Fruit fly (Drosophila melanogaster) whole organism, embryonic: ENCODE data around the gene Nnp-1.
A peak's percentile ranks its signal among the peaks of the same experiment; 100 is the strongest.

ENCODE experiments used
- B-H1 ChIP-seq: fragments of 200-800 bp; sonication (Bioruptor generic); IDR thresholded peaks from 3 replicates; pipeline ENCODE4 v1.3.6; 2022; ENCODE audit warnings: missing biosample characterization, missing genetic modification characterization
- Bdp1 ChIP-seq: fragments of 200-800 bp; sonication (Bioruptor generic); optimal IDR thresholded peaks from 3 replicates; lab custom pipeline; 2016; ENCODE audit warnings: missing biosample characterization, missing genetic modification characterization
- CG12219 ChIP-seq: fragments of 200-800 bp; sonication (Bioruptor generic); optimal IDR thresholded peaks from 3 replicates; lab custom pipeline; 2018; ENCODE audit warnings: missing biosample characterization, mild to moderate bottlenecking, missing genetic modification characterization
- CG12942 ChIP-seq: fragments of 200-800 bp; sonication (Bioruptor generic); optimal IDR thresholded peaks from 3 replicates; lab custom pipeline; 2016; ENCODE audit warnings: missing biosample characterization, missing genetic modification characterization
- CG14965 ChIP-seq: fragments of 200-800 bp; sonication (Bioruptor generic); optimal IDR thresholded peaks from 2 replicates; lab custom pipeline; 2016; ENCODE audit warnings: missing biosample characterization, missing genetic modification characterization, borderline replicate concordance
- CG15011 ChIP-seq: fragments of 200-800 bp; sonication (Bioruptor generic); optimal IDR thresholded peaks from 3 replicates; lab custom pipeline; 2018; ENCODE audit warnings: missing biosample characterization, mild to moderate bottlenecking, missing genetic modification characterization
- CG1647 ChIP-seq: fragments of 200-800 bp; sonication (Bioruptor generic); optimal IDR thresholded peaks from 3 replicates; lab custom pipeline; 2016; ENCODE audit warnings: missing biosample characterization, missing genetic modification characterization
- CG16813 ChIP-seq: fragments of 200-800 bp; sonication (Bioruptor generic); IDR thresholded peaks from 3 replicates; pipeline ENCODE4 v1.3.6; 2022; ENCODE audit warnings: missing biosample characterization, missing genetic modification characterization; ENCODE audit not compliant: partially characterized antibody
- CG17829 ChIP-seq: fragments of 200-800 bp; optimal IDR thresholded peaks from 2 replicates; lab custom pipeline; 2019; ENCODE audit warnings: missing biosample characterization, mild to moderate bottlenecking, missing genetic modification characterization, moderate library complexity
- CG2120 ChIP-seq: fragments of 200-800 bp; sonication (Bioruptor generic); optimal IDR thresholded peaks from 3 replicates; lab custom pipeline; 2016; ENCODE audit warnings: missing biosample characterization, missing genetic modification characterization
- CG34224 ChIP-seq: fragments of 200-800 bp; sonication (Bioruptor generic); IDR thresholded peaks from 3 replicates; pipeline ENCODE4 v1.3.6; 2022; ENCODE audit warnings: missing biosample characterization, missing genetic modification characterization; ENCODE audit not compliant: partially characterized antibody
- CG3838 ChIP-seq: fragments of 200-800 bp; sonication (Bioruptor generic); optimal IDR thresholded peaks from 3 replicates; lab custom pipeline; 2016; ENCODE audit warnings: missing biosample characterization, missing genetic modification characterization
- CG4854 ChIP-seq: fragments of 200-800 bp; sonication (Bioruptor generic); optimal IDR thresholded peaks from 2 replicates; lab custom pipeline; 2016; ENCODE audit warnings: missing biosample characterization, missing genetic modification characterization, inconsistent platforms
- CG7556 ChIP-seq: fragments of 200-800 bp; sonication (Bioruptor generic); optimal IDR thresholded peaks from 2 replicates; lab custom pipeline; 2017; ENCODE audit warnings: missing biosample characterization, mild to moderate bottlenecking, missing genetic modification characterization
- CG7786 ChIP-seq: fragments of 200-800 bp; sonication (Bioruptor generic); optimal IDR thresholded peaks from 2 replicates; lab custom pipeline; 2016; ENCODE audit warnings: missing biosample characterization, missing genetic modification characterization
- CG8281 ChIP-seq: fragments of 200-800 bp; sonication (Bioruptor generic); optimal IDR thresholded peaks from 2 replicates; lab custom pipeline; 2018; ENCODE audit warnings: missing biosample characterization, mild to moderate bottlenecking, missing genetic modification characterization, moderate library complexity
- CG8478 ChIP-seq: fragments of >200 bp; optimal IDR thresholded peaks from 2 replicates; lab custom pipeline; 2018
- CG8765 ChIP-seq: fragments of 200-800 bp; sonication (Bioruptor generic); IDR thresholded peaks from 2 replicates; pipeline ENCODE4 v1.3.6; 2022; ENCODE audit warnings: missing biosample characterization, missing genetic modification characterization
- Camta ChIP-seq: fragments of 200-800 bp; sonication (Bioruptor generic); optimal IDR thresholded peaks from 2 replicates; lab custom pipeline; 2016; ENCODE audit warnings: missing biosample characterization, missing genetic modification characterization
- CrebB ChIP-seq: fragments of 200-800 bp; sonication (Bioruptor generic); optimal IDR thresholded peaks from 3 replicates; lab custom pipeline; 2018; ENCODE audit warnings: missing biosample characterization, mild to moderate bottlenecking, missing genetic modification characterization
- Doc3 ChIP-seq: fragments of 200-800 bp; sonication (Bioruptor generic); IDR thresholded peaks from 3 replicates; pipeline ENCODE4 v1.3.6; 2022; ENCODE audit warnings: missing biosample characterization, missing genetic modification characterization; ENCODE audit not compliant: partially characterized antibody
- Elba2 ChIP-seq: fragments of 200-800 bp; sonication (Bioruptor generic); optimal IDR thresholded peaks from 3 replicates; lab custom pipeline; 2016; ENCODE audit warnings: missing biosample characterization, missing genetic modification characterization
- Ets65A ChIP-seq: fragments of 200-800 bp; sonication (Bioruptor generic); peaks from one replicate; lab custom pipeline; 2016; ENCODE audit warnings: missing biosample characterization, missing genetic modification characterization
- H2.0 ChIP-seq: fragments of 200-800 bp; sonication (Bioruptor generic); IDR thresholded peaks from 2 replicates; pipeline ENCODE4 v1.3.6; 2022; ENCODE audit warnings: missing biosample characterization, missing genetic modification characterization
- Mes4 ChIP-seq: fragments of 200-800 bp; sonication (Bioruptor generic); optimal IDR thresholded peaks from 2 replicates; lab custom pipeline; 2016; ENCODE audit warnings: missing biosample characterization, missing genetic modification characterization
- Neu2 ChIP-seq: fragments of 200-800 bp; sonication (Bioruptor generic); optimal IDR thresholded peaks from 3 replicates; lab custom pipeline; 2016; ENCODE audit warnings: missing biosample characterization, missing genetic modification characterization, borderline replicate concordance
- NfI ChIP-seq: fragments of 200-800 bp; sonication (Bioruptor generic); optimal IDR thresholded peaks from 3 replicates; lab custom pipeline; 2018; ENCODE audit warnings: missing biosample characterization, mild to moderate bottlenecking, missing genetic modification characterization, moderate library complexity
- Stat92E ChIP-seq, 3 experiments: fragments of >200 bp in 2 of 3; fragments of 200-800 bp in 1 of 3; sonication (Bioruptor generic) in 1 of 3; optimal IDR thresholded peaks; 2 replicates each; lab custom pipeline; 2017 to 2019; ENCODE audit warnings: missing biosample characterization in 3 of 3, missing genetic modification characterization in 3 of 3, mild to moderate bottlenecking in 1 of 3, moderate library complexity in 1 of 3
- TFAM ChIP-seq: fragments of 200-800 bp; sonication (Bioruptor generic); optimal IDR thresholded peaks from 2 replicates; lab custom pipeline; 2017; ENCODE audit warnings: missing biosample characterization, missing genetic modification characterization, inconsistent platforms
- ab ChIP-seq: fragments of 200-800 bp; sonication (Bioruptor generic); optimal IDR thresholded peaks from 2 replicates; lab custom pipeline; 2016; ENCODE audit warnings: missing biosample characterization, missing genetic modification characterization
- ash1 ChIP-seq: fragments of 200-800 bp; sonication (Bioruptor generic); optimal IDR thresholded peaks from 2 replicates; lab custom pipeline; 2018; ENCODE audit warnings: missing biosample characterization, mild to moderate bottlenecking, missing genetic modification characterization
- da ChIP-seq: fragments of 200-800 bp; sonication (Bioruptor generic); optimal IDR thresholded peaks from 2 replicates; lab custom pipeline; 2016; ENCODE audit warnings: missing biosample characterization, missing genetic modification characterization
- dm ChIP-seq: fragments of 200-800 bp; sonication (Bioruptor generic); optimal IDR thresholded peaks from 3 replicates; lab custom pipeline; 2016; ENCODE audit warnings: missing biosample characterization, missing genetic modification characterization
- fd64A ChIP-seq: fragments of 200-800 bp; sonication (Bioruptor generic); optimal IDR thresholded peaks from 3 replicates; lab custom pipeline; 2018; ENCODE audit warnings: missing biosample characterization, mild to moderate bottlenecking, missing genetic modification characterization
- grau ChIP-seq: fragments of 200-800 bp; optimal IDR thresholded peaks from 3 replicates; lab custom pipeline; 2019; ENCODE audit warnings: missing biosample characterization, mild to moderate bottlenecking, missing genetic modification characterization, moderate library complexity
- hb ChIP-seq: fragments of 200-800 bp; sonication (Bioruptor generic); IDR thresholded peaks from 3 replicates; pipeline ENCODE4 v1.3.6; 2022; ENCODE audit warnings: missing biosample characterization, missing genetic modification characterization; ENCODE audit not compliant: partially characterized antibody
- kni ChIP-seq: fragments of 200-800 bp; sonication (Bioruptor generic); optimal IDR thresholded peaks from 3 replicates; lab custom pipeline; 2017; ENCODE audit warnings: mild to moderate bottlenecking, missing biosample characterization, missing genetic modification reagents, missing genetic modification characterization
- maf-S ChIP-seq: fragments of 200-800 bp; sonication (Bioruptor generic); optimal IDR thresholded peaks from 2 replicates; lab custom pipeline; 2016; ENCODE audit warnings: missing biosample characterization, missing genetic modification characterization
- nau ChIP-seq: fragments of 200-800 bp; sonication (Bioruptor generic); optimal IDR thresholded peaks from 3 replicates; lab custom pipeline; 2017; ENCODE audit warnings: missing biosample characterization, mild to moderate bottlenecking, missing genetic modification characterization, missing genetic modification reagents
- odd ChIP-seq: fragments of 200-800 bp; sonication (Bioruptor generic); optimal IDR thresholded peaks from 2 replicates; lab custom pipeline; 2017; ENCODE audit warnings: missing biosample characterization, mild to moderate bottlenecking, missing genetic modification characterization
- peb ChIP-seq: fragments of 200-800 bp; sonication (Bioruptor generic); IDR thresholded peaks from 2 replicates; pipeline ENCODE4 v1.3.6; 2022; ENCODE audit warnings: missing biosample characterization, missing genetic modification characterization
- pita ChIP-seq: fragments of 200-800 bp; sonication (Bioruptor generic); optimal IDR thresholded peaks from 2 replicates; lab custom pipeline; 2017; ENCODE audit warnings: missing biosample characterization, mild to moderate bottlenecking, missing genetic modification characterization
- psq ChIP-seq: fragments of 200-800 bp; sonication (Bioruptor generic); optimal IDR thresholded peaks from 2 replicates; lab custom pipeline; 2017; ENCODE audit warnings: missing biosample characterization, missing genetic modification characterization
- repo ChIP-seq: fragments of 200-800 bp; sonication (Bioruptor generic); optimal IDR thresholded peaks from 2 replicates; lab custom pipeline; 2016; ENCODE audit warnings: missing biosample characterization, missing genetic modification characterization
- tio ChIP-seq: fragments of 200-800 bp; sonication (Bioruptor generic); optimal IDR thresholded peaks from 2 replicates; lab custom pipeline; 2017; ENCODE audit warnings: missing biosample characterization, missing genetic modification characterization, inconsistent platforms
- trem ChIP-seq: fragments of 200-800 bp; optimal IDR thresholded peaks from 3 replicates; lab custom pipeline; 2019; ENCODE audit warnings: missing biosample characterization, mild to moderate bottlenecking, missing genetic modification characterization, moderate library complexity
- tup ChIP-seq: fragments of 200-800 bp; sonication (Bioruptor generic); optimal IDR thresholded peaks from 2 replicates; lab custom pipeline; 2016; ENCODE audit warnings: missing biosample characterization, mild to moderate bottlenecking, missing genetic modification characterization, moderate library complexity
- twi ChIP-seq: fragments of 200-800 bp; optimal IDR thresholded peaks from 2 replicates; lab custom pipeline; 2019; ENCODE audit warnings: missing biosample characterization, mild to moderate bottlenecking, missing genetic modification characterization, moderate library complexity
- unc-4 ChIP-seq: fragments of 200-800 bp; sonication (Bioruptor generic); IDR thresholded peaks from 2 replicates; pipeline ENCODE4 v1.3.6; 2022; ENCODE audit warnings: missing biosample characterization, missing genetic modification characterization; ENCODE audit not compliant: partially characterized antibody
- wor ChIP-seq: fragments of 200-800 bp; sonication (Bioruptor generic); IDR thresholded peaks from 2 replicates; pipeline ENCODE4 v1.3.6; 2022; ENCODE audit warnings: missing biosample characterization, missing genetic modification characterization
- zen2 ChIP-seq: fragments of 200-800 bp; sonication (Bioruptor generic); IDR thresholded peaks from 3 replicates; pipeline ENCODE4 v1.3.6; 2022; ENCODE audit warnings: missing biosample characterization, missing genetic modification characterization; ENCODE audit not compliant: partially characterized antibody

Gene Nnp-1

dm6 chr2L:13370762-13371161 is 4.8 kb upstream of the Nnp-1 start, which contains the start of gene ND-B22 (continued):
- TF ChIP-seq Mes4 (no peak), dm (GFP tag; lab: Kevin White, UChicago) (no peak), CG14965 (GFP tag; lab: Kevin White, UChicago) (no peak), NfI (peak; percentile 68), CG7556 (peak; percentile 16), CG7786 (peak; percentile 5), CrebB (tag; lab: Kevin White, UChicago) (no peak), CG12942 (GFP tag; lab: Kevin White, UChicago) (peak; percentile 24), ash1 (GFP tag; lab: Kevin White, UChicago) (no peak), H2.0 (GFP tag; lab: Robert Waterston, UW) (peak; percentile 50), CG34224 (peak; percentile 52; the same call in 1 of the 3 replicates), Neu2 (GFP tag; lab: Kevin White, UChicago) (no peak), da (GFP tag; lab: Kevin White, UChicago) (no peak), repo (GFP tag; lab: Kevin White, UChicago) (peak; percentile 8), kni (GFP tag; lab: Kevin White, UChicago) (no peak), twi (tag; lab: Kevin White, UChicago) (peak; percentile 12), zen2 (GFP tag; lab: Robert Waterston, UW) (no peak), CG8765 (GFP tag; lab: Robert Waterston, UW) (no peak), CG4854 (no peak), CG8281 (tag; lab: Kevin White, UChicago) (no peak), nau (GFP tag; lab: Kevin White, UChicago) (peak; percentile 32), CG3838 (GFP tag; lab: Kevin White, UChicago) (no peak), fd64A (no peak)

- TF ChIP-seq psq (GFP tag; lab: Kevin White, UChicago) (peak; percentile 7), CG8478 (lab: Kevin White, UChicago) (no peak), Doc3 (no peak), odd (peak; percentile 67), pita (GFP tag; lab: Kevin White, UChicago) (no peak), tio (GFP tag; lab: Kevin White, UChicago) (no peak), Elba2 (GFP tag; lab: Kevin White, UChicago) (no peak), CG1647 (GFP tag; lab: Kevin White, UChicago) (peak; percentile 81), CG15011 (GFP tag; lab: Kevin White, UChicago) (peak; percentile 46), Camta (GFP tag; lab: Kevin White, UChicago) (peak; percentile 71), CG12219 (GFP tag; lab: Kevin White, UChicago) (peak; percentile 69), Neu2 (GFP tag; lab: Kevin White, UChicago) (no peak), trem (tag; lab: Kevin White, UChicago) (peak; percentile 74), nau (GFP tag; lab: Kevin White, UChicago) (peak; percentile 75), tup (peak; percentile 67), wor (GFP tag; lab: Robert Waterston, UW) (no peak; the same call in 1 of the 2 replicates), hb (no peak), Bdp1 (peak; percentile 88), CG17829 (tag; lab: Kevin White, UChicago) (peak; percentile 80), B-H1 (peak; percentile 19; the same call in 1 of the 3 replicates), ab (GFP tag; lab: Kevin White, UChicago) (peak; percentile 59), CG2120 (GFP tag; lab: Kevin White, UChicago) (peak; percentile 91), CG16813 (GFP tag; lab: Robert Waterston, UW) (no peak), Stat92E (GFP tag; optimal IDR thresholded peaks at IDR 0.05; lab: Kevin White, UChicago) (no peak), TFAM (GFP tag; lab: Kevin White, UChicago) (no peak), grau (tag; lab: Kevin White, UChicago) (peak; percentile 83), Ets65A (peak; percentile 95), peb (GFP tag; lab: Robert Waterston, UW) (peak; percentile 47; the same call in 1 of the 2 replicates), unc-4 (GFP tag; lab: Robert Waterston, UW) (no peak), maf-S (GFP tag; lab: Kevin White, UChicago) (peak; percentile 76)
Observed at dm6 chr2L:13368940-13369339, 3.0 kb upstream of the Nnp-1 start, which contains the start of gene CG31855. Gene CG31855, plus strand, starts transcription at chr2L:13369204.
